Worm (Caenorhabditis elegans) whole organism, L3 larva: Measurements from ENCODE around the gene acr-20.
A peak's percentile ranks its signal among the peaks of the same experiment; 100 is the strongest.

ENCODE experiments used
- ZK546.5 ChIP-seq: sonication (generic microtip); optimal IDR thresholded peaks from 2 replicates; lab custom pipeline; 2017; ENCODE audit warnings: missing biosample characterization, missing genetic modification characterization
- aly-2 ChIP-seq: fragments of 150-350 bp; optimal IDR thresholded peaks from 2 replicates; lab custom pipeline; 2014; ENCODE audit warnings: missing biosample characterization, missing genetic modification characterization
- ama-1 ChIP-seq: fragments of 150-350 bp; optimal IDR thresholded peaks from 2 replicates; lab custom pipeline; 2018
- ceh-28 ChIP-seq: fragments of 150-350 bp; optimal IDR thresholded peaks from 2 replicates; lab custom pipeline; 2014; ENCODE audit warnings: missing biosample characterization, missing genetic modification reagents, missing genetic modification characterization
- ceh-9 ChIP-seq: sonication (generic microtip); optimal IDR thresholded peaks from 2 replicates; lab custom pipeline; 2018; ENCODE audit warnings: missing biosample characterization, missing genetic modification characterization
- egl-5 ChIP-seq: fragments of 150-350 bp; optimal IDR thresholded peaks from 2 replicates; lab custom pipeline; 2017; ENCODE audit warnings: missing biosample characterization, missing genetic modification reagents, missing genetic modification characterization, inconsistent platforms
- elt-2 ChIP-seq: sonication (generic microtip); optimal IDR thresholded peaks from 2 replicates; lab custom pipeline; 2016; ENCODE audit warnings: missing genetic modification reagents, mild to moderate bottlenecking, missing genetic modification characterization, missing compliant biosample characterization
- elt-3 ChIP-seq, 3 experiments: fragments of 150-350 bp in 1 of 3; sonication (generic microtip) in 2 of 3; optimal IDR thresholded peaks; 2 replicates in 2 of 3; 4 replicates in 1 of 3; lab custom pipeline; 2014 to 2017; ENCODE audit warnings: missing biosample characterization in 3 of 3, missing genetic modification characterization in 3 of 3
- eor-1 ChIP-seq, 2 experiments: fragments of 150-350 bp; optimal IDR thresholded peaks; 2 replicates each; lab custom pipeline; 2014 to 2018; ENCODE audit warnings: missing biosample characterization in 2 of 2, missing genetic modification characterization in 2 of 2
- fkh-10 ChIP-seq: sonication (generic microtip); optimal IDR thresholded peaks from 2 replicates; lab custom pipeline; 2017; ENCODE audit warnings: missing biosample characterization, missing genetic modification reagents, missing genetic modification characterization
- fos-1 ChIP-seq: fragments of 150-350 bp; optimal IDR thresholded peaks from 2 replicates; lab custom pipeline; 2014; ENCODE audit warnings: missing biosample characterization, missing genetic modification characterization
- hmg-11 ChIP-seq: sonication (generic microtip); optimal IDR thresholded peaks from 2 replicates; lab custom pipeline; 2016; ENCODE audit warnings: missing genetic modification characterization, missing compliant biosample characterization
- jun-1 ChIP-seq: fragments of 150-350 bp; optimal IDR thresholded peaks from 2 replicates; lab custom pipeline; 2014; ENCODE audit warnings: missing biosample characterization, missing genetic modification reagents, missing genetic modification characterization
- lin-15B ChIP-seq: fragments of 150-350 bp; optimal IDR thresholded peaks from 2 replicates; lab custom pipeline; 2014; ENCODE audit warnings: missing biosample characterization, missing genetic modification characterization
- lin-39 ChIP-seq: fragments of 150-350 bp; optimal IDR thresholded peaks from 2 replicates; lab custom pipeline; 2018; ENCODE audit warnings: missing biosample characterization, missing genetic modification reagents, missing genetic modification characterization
- lsy-12 ChIP-seq: sonication (generic microtip); optimal IDR thresholded peaks from 2 replicates; lab custom pipeline; 2016; ENCODE audit warnings: mild to moderate bottlenecking, missing genetic modification characterization, missing compliant biosample characterization
- mml-1 ChIP-seq: fragments of 150-350 bp; sonication (generic microtip); optimal IDR thresholded peaks from 3 replicates; lab custom pipeline; 2014; ENCODE audit warnings: missing biosample characterization, missing genetic modification characterization
- nfya-1 ChIP-seq: sonication (generic microtip); optimal IDR thresholded peaks from 2 replicates; lab custom pipeline; 2017; ENCODE audit warnings: missing genetic modification characterization, mild to moderate bottlenecking, missing compliant biosample characterization, antibody characterized with exemption, moderate library complexity; ENCODE audit not compliant: insufficient read depth
- nhr-11 ChIP-seq: fragments of 150-350 bp; optimal IDR thresholded peaks from 2 replicates; lab custom pipeline; 2014; ENCODE audit warnings: missing biosample characterization, missing genetic modification characterization
- nhr-23 ChIP-seq: fragments of 150-350 bp; optimal IDR thresholded peaks from 2 replicates; lab custom pipeline; 2014; ENCODE audit warnings: missing biosample characterization, missing genetic modification reagents, missing genetic modification characterization
- nhr-25 ChIP-seq: sonication (generic microtip); optimal IDR thresholded peaks from 2 replicates; lab custom pipeline; 2017; ENCODE audit warnings: missing biosample characterization, missing genetic modification characterization
- nhr-28 ChIP-seq: fragments of 150-350 bp; optimal IDR thresholded peaks from 2 replicates; lab custom pipeline; 2014; ENCODE audit warnings: missing biosample characterization, missing genetic modification characterization
- nhr-43 ChIP-seq: sonication (generic microtip); optimal IDR thresholded peaks from 2 replicates; lab custom pipeline; 2016; ENCODE audit warnings: mild to moderate bottlenecking, missing genetic modification characterization, missing compliant biosample characterization; ENCODE audit not compliant: poor library complexity, severe bottlenecking
- nhr-77 ChIP-seq: fragments of 150-350 bp; optimal IDR thresholded peaks from 2 replicates; lab custom pipeline; 2014; ENCODE audit warnings: missing biosample characterization, missing genetic modification characterization
- pha-4 ChIP-seq: fragments of 150-350 bp; optimal IDR thresholded peaks from 2 replicates; lab custom pipeline; 2014; ENCODE audit warnings: missing biosample characterization, missing genetic modification reagents, missing genetic modification characterization
- pqm-1 ChIP-seq: fragments of 150-350 bp; optimal IDR thresholded peaks from 2 replicates; lab custom pipeline; 2017; ENCODE audit warnings: missing biosample characterization, missing genetic modification characterization, inconsistent platforms
- sea-2 ChIP-seq: fragments of 150-350 bp; sonication (generic microtip); optimal IDR thresholded peaks from 4 replicates; lab custom pipeline; 2014; ENCODE audit warnings: missing biosample characterization, missing genetic modification reagents, missing genetic modification characterization
- snpc-4 ChIP-seq: fragments of 150-350 bp; optimal IDR thresholded peaks from 2 replicates; lab custom pipeline; 2014; ENCODE audit warnings: missing biosample characterization, missing genetic modification characterization
- tbx-2 ChIP-seq: sonication (generic microtip); optimal IDR thresholded peaks from 2 replicates; lab custom pipeline; 2016; ENCODE audit warnings: mild to moderate bottlenecking, missing genetic modification characterization, missing compliant biosample characterization
- unc-39 ChIP-seq: sonication (generic microtip); optimal IDR thresholded peaks from 4 replicates; lab custom pipeline; 2017; ENCODE audit warnings: missing biosample characterization, missing genetic modification characterization
- unc-62 ChIP-seq: fragments of 150-350 bp; sonication (generic microtip); optimal IDR thresholded peaks from 4 replicates; lab custom pipeline; 2014; ENCODE audit warnings: missing biosample characterization, missing genetic modification reagents, missing genetic modification characterization
- zag-1 ChIP-seq: fragments of 150-350 bp; optimal IDR thresholded peaks from 2 replicates; lab custom pipeline; 2014; ENCODE audit warnings: missing biosample characterization, missing genetic modification characterization
- ztf-11 ChIP-seq: fragments of 150-350 bp; optimal IDR thresholded peaks from 2 replicates; lab custom pipeline; 2014; ENCODE audit warnings: missing biosample characterization, missing genetic modification characterization
- ztf-4 ChIP-seq: fragments of 150-350 bp; optimal IDR thresholded peaks from 2 replicates; lab custom pipeline; 2014; ENCODE audit warnings: missing biosample characterization, missing genetic modification characterization

The acr-20 gene

DNA sequence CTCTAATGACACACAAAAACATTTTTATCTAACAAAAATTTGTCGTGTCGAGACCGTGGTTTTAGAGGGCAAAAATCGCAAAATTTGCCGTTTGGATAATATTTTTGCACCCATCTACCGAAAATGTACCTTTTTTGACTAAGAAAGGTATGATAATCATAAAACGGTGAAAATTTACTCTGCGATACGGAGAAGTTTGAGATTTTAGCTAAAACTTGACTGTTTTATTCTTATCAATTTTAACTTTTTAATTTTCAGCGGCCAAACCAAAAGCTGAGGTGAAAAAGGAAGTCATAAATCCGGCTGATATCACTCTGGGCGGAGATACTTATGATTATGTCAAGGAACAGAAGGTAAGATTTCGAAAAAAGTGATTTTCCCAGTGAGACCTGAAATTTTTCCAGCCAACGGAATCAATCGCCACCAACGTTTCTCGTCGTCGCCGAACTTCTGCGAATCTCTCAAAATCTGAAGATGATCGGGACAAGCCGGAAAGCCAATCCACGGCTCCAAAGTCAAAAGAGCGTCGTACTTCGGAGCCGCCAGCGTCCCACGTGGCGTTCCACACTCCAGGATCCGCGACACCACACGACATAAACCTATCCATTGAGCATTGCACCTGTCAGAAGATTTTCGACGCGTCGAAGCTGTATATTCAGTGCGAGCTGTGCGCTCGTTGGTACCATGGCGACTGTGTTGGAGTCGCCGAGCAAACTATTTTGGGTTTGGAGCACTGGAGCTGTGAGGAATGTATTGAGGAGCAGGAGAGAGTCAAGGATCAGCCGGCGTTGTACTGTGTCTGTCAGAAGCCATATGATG is 28.6 kb upstream of the acr-20 start:
- no peak for TF ChIP-seq nhr-77
- TF ChIP-seq tbx-2 (tag; lab: Kevin White, UChicago) = peak; percentile 1
- TF ChIP-seq nhr-23 (tag; lab: Kevin White, UChicago) = no peak
- TF ChIP-seq pqm-1 = no peak
- TF ChIP-seq ama-1 (lab: Kevin White, UChicago) = peak; percentile 91
- peak; percentile 17 for TF ChIP-seq nhr-43 (tag; lab: Kevin White, UChicago)
- no peak for TF ChIP-seq ceh-9 (tag; lab: Kevin White, UChicago)
- no peak for TF ChIP-seq jun-1 (tag; lab: Kevin White, UChicago)
- peak; percentile 42 for TF ChIP-seq nfya-1
- TF ChIP-seq zag-1 (tag; lab: Kevin White, UChicago) = no peak
- peak in 1 of 3 experiments; percentile 15 for TF ChIP-seq elt-3 (tag; optimal IDR thresholded peaks at IDR 0.05; lab: Kevin White, UChicago)
- TF ChIP-seq egl-5 (tag; lab: Kevin White, UChicago) = peak; percentile 0
- TF ChIP-seq nhr-25 (tag; lab: Kevin White, UChicago) = peak; percentile 47

DNA sequence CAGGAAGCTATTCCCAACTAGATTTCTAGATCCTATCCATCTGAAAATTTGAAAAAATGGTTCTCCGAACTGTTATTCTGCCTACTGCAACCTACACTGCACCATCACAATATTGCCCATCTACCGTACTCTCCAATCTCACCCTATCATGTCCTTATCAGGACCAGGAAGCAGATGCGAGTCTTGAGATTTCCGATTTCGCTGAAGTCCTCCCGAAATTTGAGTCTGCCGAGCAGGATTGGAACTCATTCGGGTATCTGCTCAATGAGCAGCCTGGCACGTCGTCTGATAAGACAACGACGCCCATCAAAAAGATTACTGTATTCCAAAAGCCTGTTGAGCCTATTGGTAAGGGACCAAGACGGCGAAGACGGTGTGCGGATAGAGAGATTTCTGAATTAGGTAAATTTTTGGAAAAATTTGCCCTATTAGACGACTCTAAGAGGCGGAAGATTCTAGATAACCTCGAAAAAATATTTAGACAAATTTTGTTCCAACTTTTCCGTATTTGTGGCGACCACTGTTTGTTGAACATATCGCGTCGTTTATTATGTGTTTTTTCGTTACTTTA is 27.9 kb upstream of the acr-20 start:
- peak; percentile 50 for TF ChIP-seq nhr-43 (tag; lab: Kevin White, UChicago)
- peak; percentile 99 for TF ChIP-seq ama-1 (lab: Kevin White, UChicago)
- no peak for TF ChIP-seq nhr-11

DNA sequence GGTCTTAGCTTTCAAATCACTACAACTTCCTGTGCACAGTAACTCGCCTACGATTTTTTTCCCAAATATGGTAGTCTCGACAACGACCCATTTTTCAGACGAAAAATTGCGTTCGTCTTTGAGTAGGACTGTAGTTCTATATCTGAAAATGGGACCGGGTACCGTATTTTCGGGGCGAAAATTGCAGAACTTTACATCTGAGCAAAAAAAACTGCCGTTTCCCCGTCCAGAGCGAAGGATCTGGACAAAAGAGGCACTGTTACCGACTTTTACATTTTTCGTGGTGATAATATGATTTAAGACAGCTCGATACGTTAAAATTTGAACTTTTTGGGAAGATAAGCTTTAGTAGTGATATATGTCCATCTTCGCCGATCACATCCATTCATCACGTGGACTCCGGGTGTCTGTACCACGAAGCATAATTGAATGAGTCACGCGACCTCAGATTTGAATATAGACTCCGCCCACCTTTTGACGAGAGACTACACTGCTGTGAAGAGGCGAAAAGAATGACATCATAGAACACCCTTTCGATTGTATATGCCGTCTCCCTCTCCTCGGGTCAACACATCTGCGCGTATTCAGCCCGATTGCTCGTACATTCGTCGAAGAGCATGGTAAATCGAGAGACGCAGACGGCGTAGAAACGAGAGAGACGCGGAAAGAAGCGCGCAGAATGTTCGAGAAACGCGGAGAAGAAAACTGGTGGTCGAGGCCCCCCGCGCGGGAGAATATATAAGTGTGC is 27.2 kb upstream of the acr-20 start:
- TF ChIP-seq jun-1 (tag; lab: Kevin White, UChicago) (peak; percentile 80), ZK546.5 (tag; lab: Kevin White, UChicago) (no peak), nfya-1 (peak; percentile 78), ama-1 (lab: Kevin White, UChicago) (peak; percentile 58), ztf-4 (peak; percentile 88), nhr-23 (tag; lab: Kevin White, UChicago) (peak; percentile 96), elt-3 (tag; optimal IDR thresholded peaks at IDR 0.05; lab: Kevin White, UChicago) (no peak), nhr-28 (no peak), fos-1 (tag; lab: Kevin White, UChicago) (peak; percentile 61), lin-15B (tag; lab: Kevin White, UChicago) (peak; percentile 43), hmg-11 (peak; percentile 40), nhr-77 (peak; percentile 70), elt-2 (tag; lab: Kevin White, UChicago) (peak; percentile 33), sea-2 (GFP tag; lab: Kevin White, UChicago) (peak; percentile 95), fkh-10 (GFP tag; lab: Kevin White, UChicago) (no peak), lin-39 (tag; lab: Kevin White, UChicago) (peak; percentile 63), snpc-4 (peak; percentile 40), ceh-9 (tag; lab: Kevin White, UChicago) (no peak), aly-2 (tag; lab: Kevin White, UChicago) (no peak), eor-1 (tag; optimal IDR thresholded peaks at IDR 0.05; lab: Kevin White, UChicago) (peak in 1 of 2 experiments; percentile 29), nhr-25 (tag; lab: Kevin White, UChicago) (peak; percentile 96), tbx-2 (tag; lab: Kevin White, UChicago) (peak; percentile 75), mml-1 (peak; percentile 23), nhr-43 (tag; lab: Kevin White, UChicago) (peak; percentile 90), pqm-1 (peak; percentile 44), unc-39 (tag; lab: Kevin White, UChicago) (no peak), ztf-11 (no peak), lsy-12 (tag; lab: Kevin White, UChicago) (peak; percentile 90), pha-4 (tag; lab: Kevin White, UChicago) (peak; percentile 80), ceh-28 (tag; lab: Kevin White, UChicago) (peak; percentile 54), unc-62 (GFP tag; lab: Kevin White, UChicago) (no peak)
- TF ChIP-seq, all 47 proteins: peak for 22
